Worm (Caenorhabditis elegans) whole organism, L3 larva: ENCODE results near the gene ptc-3.
A peak's percentile ranks its signal among the peaks of the same experiment; 100 is the strongest.

ENCODE experiments used
- R02D3.7 ChIP-seq: fragments of 150-350 bp; optimal IDR thresholded peaks from 2 replicates; lab custom pipeline; 2014; ENCODE audit warnings: missing biosample characterization, missing genetic modification characterization
- aly-2 ChIP-seq: fragments of 150-350 bp; optimal IDR thresholded peaks from 2 replicates; lab custom pipeline; 2014; ENCODE audit warnings: missing biosample characterization, missing genetic modification characterization
- ama-1 ChIP-seq: fragments of 150-350 bp; optimal IDR thresholded peaks from 2 replicates; lab custom pipeline; 2018
- ceh-16 ChIP-seq: sonication (generic microtip); optimal IDR thresholded peaks from 2 replicates; lab custom pipeline; 2017; ENCODE audit warnings: missing biosample characterization, missing genetic modification characterization
- ceh-28 ChIP-seq: fragments of 150-350 bp; optimal IDR thresholded peaks from 2 replicates; lab custom pipeline; 2014; ENCODE audit warnings: missing biosample characterization, missing genetic modification reagents, missing genetic modification characterization
- ceh-82 ChIP-seq: fragments of 150-350 bp; optimal IDR thresholded peaks from 2 replicates; lab custom pipeline; 2014; ENCODE audit warnings: missing biosample characterization, missing genetic modification characterization
- ceh-9 ChIP-seq: sonication (generic microtip); optimal IDR thresholded peaks from 2 replicates; lab custom pipeline; 2018; ENCODE audit warnings: missing biosample characterization, missing genetic modification characterization
- daf-12 ChIP-seq: fragments of 150-350 bp; optimal IDR thresholded peaks from 2 replicates; lab custom pipeline; 2014; ENCODE audit warnings: missing biosample characterization, missing genetic modification reagents, missing genetic modification characterization
- egl-27 ChIP-seq: sonication (generic microtip); optimal IDR thresholded peaks from 4 replicates; lab custom pipeline; 2017; ENCODE audit warnings: missing biosample characterization, missing genetic modification reagents, missing genetic modification characterization
- elt-1 ChIP-seq: fragments of 150-350 bp; optimal IDR thresholded peaks from 2 replicates; lab custom pipeline; 2014; ENCODE audit warnings: missing biosample characterization, missing genetic modification characterization
- elt-2 ChIP-seq: sonication (generic microtip); optimal IDR thresholded peaks from 2 replicates; lab custom pipeline; 2016; ENCODE audit warnings: missing genetic modification reagents, mild to moderate bottlenecking, missing genetic modification characterization, missing compliant biosample characterization
- elt-3 ChIP-seq, 3 experiments: fragments of 150-350 bp in 1 of 3; sonication (generic microtip) in 2 of 3; optimal IDR thresholded peaks; 2 replicates in 2 of 3; 4 replicates in 1 of 3; lab custom pipeline; 2014 to 2017; ENCODE audit warnings: missing biosample characterization in 3 of 3, missing genetic modification characterization in 3 of 3
- eor-1 ChIP-seq, 2 experiments: fragments of 150-350 bp; optimal IDR thresholded peaks; 2 replicates each; lab custom pipeline; 2014 to 2018; ENCODE audit warnings: missing biosample characterization in 2 of 2, missing genetic modification characterization in 2 of 2
- fkh-10 ChIP-seq: sonication (generic microtip); optimal IDR thresholded peaks from 2 replicates; lab custom pipeline; 2017; ENCODE audit warnings: missing biosample characterization, missing genetic modification reagents, missing genetic modification characterization
- fos-1 ChIP-seq: fragments of 150-350 bp; optimal IDR thresholded peaks from 2 replicates; lab custom pipeline; 2014; ENCODE audit warnings: missing biosample characterization, missing genetic modification characterization
- hmg-11 ChIP-seq: sonication (generic microtip); optimal IDR thresholded peaks from 2 replicates; lab custom pipeline; 2016; ENCODE audit warnings: missing genetic modification characterization, missing compliant biosample characterization
- jun-1 ChIP-seq: fragments of 150-350 bp; optimal IDR thresholded peaks from 2 replicates; lab custom pipeline; 2014; ENCODE audit warnings: missing biosample characterization, missing genetic modification reagents, missing genetic modification characterization
- lin-15B ChIP-seq: fragments of 150-350 bp; optimal IDR thresholded peaks from 2 replicates; lab custom pipeline; 2014; ENCODE audit warnings: missing biosample characterization, missing genetic modification characterization
- lin-39 ChIP-seq: fragments of 150-350 bp; optimal IDR thresholded peaks from 2 replicates; lab custom pipeline; 2018; ENCODE audit warnings: missing biosample characterization, missing genetic modification reagents, missing genetic modification characterization
- lsy-12 ChIP-seq: sonication (generic microtip); optimal IDR thresholded peaks from 2 replicates; lab custom pipeline; 2016; ENCODE audit warnings: mild to moderate bottlenecking, missing genetic modification characterization, missing compliant biosample characterization
- mml-1 ChIP-seq: fragments of 150-350 bp; sonication (generic microtip); optimal IDR thresholded peaks from 3 replicates; lab custom pipeline; 2014; ENCODE audit warnings: missing biosample characterization, missing genetic modification characterization
- nfya-1 ChIP-seq: sonication (generic microtip); optimal IDR thresholded peaks from 2 replicates; lab custom pipeline; 2017; ENCODE audit warnings: missing genetic modification characterization, mild to moderate bottlenecking, missing compliant biosample characterization, antibody characterized with exemption, moderate library complexity; ENCODE audit not compliant: insufficient read depth
- nhr-11 ChIP-seq: fragments of 150-350 bp; optimal IDR thresholded peaks from 2 replicates; lab custom pipeline; 2014; ENCODE audit warnings: missing biosample characterization, missing genetic modification characterization
- nhr-23 ChIP-seq: fragments of 150-350 bp; optimal IDR thresholded peaks from 2 replicates; lab custom pipeline; 2014; ENCODE audit warnings: missing biosample characterization, missing genetic modification reagents, missing genetic modification characterization
- nhr-237 ChIP-seq: fragments of 150-350 bp; optimal IDR thresholded peaks from 2 replicates; lab custom pipeline; 2014; ENCODE audit warnings: missing biosample characterization, missing genetic modification characterization
- nhr-25 ChIP-seq: sonication (generic microtip); optimal IDR thresholded peaks from 2 replicates; lab custom pipeline; 2017; ENCODE audit warnings: missing biosample characterization, missing genetic modification characterization
- nhr-43 ChIP-seq: sonication (generic microtip); optimal IDR thresholded peaks from 2 replicates; lab custom pipeline; 2016; ENCODE audit warnings: mild to moderate bottlenecking, missing genetic modification characterization, missing compliant biosample characterization; ENCODE audit not compliant: poor library complexity, severe bottlenecking
- nhr-67 ChIP-seq: fragments of 150-350 bp; optimal IDR thresholded peaks from 2 replicates; lab custom pipeline; 2014; ENCODE audit warnings: missing biosample characterization, missing genetic modification characterization
- nhr-77 ChIP-seq: fragments of 150-350 bp; optimal IDR thresholded peaks from 2 replicates; lab custom pipeline; 2014; ENCODE audit warnings: missing biosample characterization, missing genetic modification characterization
- pha-4 ChIP-seq: fragments of 150-350 bp; optimal IDR thresholded peaks from 2 replicates; lab custom pipeline; 2014; ENCODE audit warnings: missing biosample characterization, missing genetic modification reagents, missing genetic modification characterization
- pqm-1 ChIP-seq: fragments of 150-350 bp; optimal IDR thresholded peaks from 2 replicates; lab custom pipeline; 2017; ENCODE audit warnings: missing biosample characterization, missing genetic modification characterization, inconsistent platforms
- sea-2 ChIP-seq: fragments of 150-350 bp; sonication (generic microtip); optimal IDR thresholded peaks from 4 replicates; lab custom pipeline; 2014; ENCODE audit warnings: missing biosample characterization, missing genetic modification reagents, missing genetic modification characterization
- skn-1 ChIP-seq: fragments of 150-350 bp; optimal IDR thresholded peaks from 2 replicates; lab custom pipeline; 2014; ENCODE audit warnings: missing biosample characterization, missing genetic modification characterization
- snpc-4 ChIP-seq: fragments of 150-350 bp; optimal IDR thresholded peaks from 2 replicates; lab custom pipeline; 2014; ENCODE audit warnings: missing biosample characterization, missing genetic modification characterization
- tbx-2 ChIP-seq: sonication (generic microtip); optimal IDR thresholded peaks from 2 replicates; lab custom pipeline; 2016; ENCODE audit warnings: mild to moderate bottlenecking, missing genetic modification characterization, missing compliant biosample characterization
- unc-39 ChIP-seq: sonication (generic microtip); optimal IDR thresholded peaks from 4 replicates; lab custom pipeline; 2017; ENCODE audit warnings: missing biosample characterization, missing genetic modification characterization
- unc-62 ChIP-seq: fragments of 150-350 bp; sonication (generic microtip); optimal IDR thresholded peaks from 4 replicates; lab custom pipeline; 2014; ENCODE audit warnings: missing biosample characterization, missing genetic modification reagents, missing genetic modification characterization
- zag-1 ChIP-seq: fragments of 150-350 bp; optimal IDR thresholded peaks from 2 replicates; lab custom pipeline; 2014; ENCODE audit warnings: missing biosample characterization, missing genetic modification characterization
- ztf-4 ChIP-seq: fragments of 150-350 bp; optimal IDR thresholded peaks from 2 replicates; lab custom pipeline; 2014; ENCODE audit warnings: missing biosample characterization, missing genetic modification characterization

Gene ptc-3

ce11 chrII:2804949-2805348 is 47.4 kb downstream of the ptc-3 start:
- no peak for TF ChIP-seq ceh-28 (tag; lab: Kevin White, UChicago)
- peak; percentile 8 for TF ChIP-seq elt-2 (tag; lab: Kevin White, UChicago)
- TF ChIP-seq unc-62 (GFP tag; lab: Kevin White, UChicago), result no peak
- no peak for TF ChIP-seq ztf-4 (tag; lab: Kevin White, UChicago)
- peak; percentile 42 for TF ChIP-seq pha-4 (tag; lab: Kevin White, UChicago)
- TF ChIP-seq nhr-77, result no peak

- TF ChIP-seq nhr-25 (tag; lab: Kevin White, UChicago), result no peak
- no peak for TF ChIP-seq nhr-77
- TF ChIP-seq unc-39 (tag; lab: Kevin White, UChicago), result no peak
- peak; percentile 67 for TF ChIP-seq nfya-1 (tag; lab: Kevin White, UChicago)
- no peak for TF ChIP-seq fos-1 (tag; lab: Kevin White, UChicago)
- no peak for TF ChIP-seq nhr-11
- peak; percentile 63 for TF ChIP-seq pha-4 (tag; lab: Kevin White, UChicago)
- peak; percentile 4 for TF ChIP-seq lin-15B (tag; lab: Kevin White, UChicago)
- TF ChIP-seq ztf-4 (tag; lab: Kevin White, UChicago), result no peak
Observed at ce11 chrII:2804245-2804644, 48.1 kb downstream of the ptc-3 start.

- TF ChIP-seq nhr-43 (peak; percentile 15), fos-1 (tag; lab: Kevin White, UChicago) (no peak), elt-3 (tag; optimal IDR thresholded peaks at IDR 0.05; lab: Kevin White, UChicago) (peak in 1 of 3 experiments; percentile 30), pqm-1 (tag; lab: Kevin White, UChicago) (peak; percentile 64), elt-2 (tag; lab: Kevin White, UChicago) (peak; percentile 89), nhr-237 (tag; lab: Kevin White, UChicago) (no peak), mml-1 (tag; lab: Kevin White, UChicago) (peak; percentile 37), nhr-25 (tag; lab: Kevin White, UChicago) (peak; percentile 18), ceh-82 (no peak)
Observed at ce11 chrII:2802804-2803586, 49.4 kb downstream of the ptc-3 start.

ce11 chrII:2801764-2802163 is 50.6 kb downstream of the ptc-3 start:
- TF ChIP-seq ceh-16 (no peak), sea-2 (no peak), lin-39 (tag; lab: Kevin White, UChicago) (no peak)

ce11 chrII:2800550-2801233 is 51.7 kb downstream of the ptc-3 start, which contains the start of gene nhr-119:
TSS of gene nhr-119 (minus strand) at chrII:2800600.
- peak; percentile 81 for TF ChIP-seq jun-1 (tag; lab: Kevin White, UChicago)
- peak; percentile 48 for TF ChIP-seq R02D3.7
- no peak for TF ChIP-seq hmg-11
- peak; percentile 96 for TF ChIP-seq elt-2 (tag; lab: Kevin White, UChicago)
- TF ChIP-seq elt-1 (tag; lab: Kevin White, UChicago), result peak; percentile 74
- peak; percentile 11 for TF ChIP-seq unc-62 (GFP tag; lab: Kevin White, UChicago)
- TF ChIP-seq ama-1, result no peak
- no peak for TF ChIP-seq sea-2
- TF ChIP-seq nhr-23, result peak; percentile 92
- no peak for TF ChIP-seq unc-39 (tag; lab: Kevin White, UChicago)
- TF ChIP-seq aly-2 (tag; lab: Kevin White, UChicago), result no peak
- TF ChIP-seq skn-1, result peak; percentile 20
- TF ChIP-seq daf-12 (tag; lab: Kevin White, UChicago), result no peak
- TF ChIP-seq zag-1 (tag; lab: Kevin White, UChicago), result no peak
- TF ChIP-seq lin-15B (tag; lab: Kevin White, UChicago), result peak; percentile 10
- TF ChIP-seq egl-27 (tag; lab: Kevin White, UChicago), result no peak
- no peak for TF ChIP-seq ceh-9 (tag; lab: Kevin White, UChicago)
- no peak for TF ChIP-seq ztf-4 (tag; lab: Kevin White, UChicago)
- no peak for TF ChIP-seq fos-1 (tag; lab: Kevin White, UChicago)
- TF ChIP-seq lsy-12 (tag; lab: Kevin White, UChicago), result no peak
- TF ChIP-seq nhr-67 (tag; lab: Kevin White, UChicago), result no peak
- peak; percentile 65 for TF ChIP-seq nfya-1 (tag; lab: Kevin White, UChicago)
- peak; percentile 93 for TF ChIP-seq nhr-43
- TF ChIP-seq nhr-77, result no peak
- peak in 2 of 3 experiments; percentile 74 to 92 for TF ChIP-seq elt-3 (tag; optimal IDR thresholded peaks at IDR 0.05; lab: Kevin White, UChicago)
- peak; percentile 92 for TF ChIP-seq pqm-1 (tag; lab: Kevin White, UChicago)
- TF ChIP-seq eor-1 (tag; optimal IDR thresholded peaks at IDR 0.05; lab: Kevin White, UChicago), result no peak
- no peak for TF ChIP-seq nhr-237 (tag; lab: Kevin White, UChicago)
- TF ChIP-seq tbx-2 (tag; lab: Kevin White, UChicago), result no peak
- TF ChIP-seq fkh-10 (GFP tag; lab: Kevin White, UChicago), result no peak
- TF ChIP-seq snpc-4 (tag; lab: Kevin White, UChicago), result no peak
- TF ChIP-seq ceh-16, result no peak
- no peak for TF ChIP-seq lin-39 (tag; lab: Kevin White, UChicago)
- TF ChIP-seq ceh-28 (tag; lab: Kevin White, UChicago), result peak; percentile 90
- no peak for TF ChIP-seq mml-1 (tag; lab: Kevin White, UChicago)
- TF ChIP-seq nhr-25 (tag; lab: Kevin White, UChicago), result peak; percentile 85
